Worm (Caenorhabditis elegans) whole organism, L1 larva: Measurements from ENCODE around the gene paic-1.

ENCODE experiments used
- C34B4.2 ChIP-seq: sonication (generic microtip); optimal IDR thresholded peaks from 2 replicates; lab custom pipeline; 2017; ENCODE audit warnings: mild to moderate bottlenecking, missing genetic modification characterization, missing compliant biosample characterization
- Y116A8C.19 ChIP-seq: sonication (generic microtip); optimal IDR thresholded peaks from 2 replicates; lab custom pipeline; 2016; ENCODE audit warnings: missing compliant biosample characterization, missing genetic modification characterization, borderline replicate concordance
- alr-1 ChIP-seq: fragments of 200-800 bp; sonication (Bioruptor generic); optimal IDR thresholded peaks from 2 replicates; lab custom pipeline; 2018; ENCODE audit warnings: borderline replicate concordance, mild to moderate bottlenecking, missing genetic modification characterization, missing compliant biosample characterization
- aly-2 ChIP-seq: fragments of 150-350 bp; optimal IDR thresholded peaks from 2 replicates; lab custom pipeline; 2014; ENCODE audit warnings: missing biosample characterization, missing genetic modification characterization
- blmp-1 ChIP-seq: fragments of 150-350 bp; optimal IDR thresholded peaks from 2 replicates; lab custom pipeline; 2014; ENCODE audit warnings: missing biosample characterization, missing genetic modification characterization
- ceh-63 ChIP-seq: fragments of 200-800 bp; sonication (Bioruptor generic); optimal IDR thresholded peaks from 2 replicates; lab custom pipeline; 2018; ENCODE audit warnings: mild to moderate bottlenecking, missing genetic modification characterization, missing compliant biosample characterization
- ceh-82 ChIP-seq, 3 experiments: fragments of 150-350 bp in 1 of 3; sonication (generic microtip) in 2 of 3; optimal IDR thresholded peaks; 2 replicates each; lab custom pipeline; 2014 to 2017; ENCODE audit warnings: missing biosample characterization in 3 of 3, missing genetic modification characterization in 3 of 3
- ceh-88 ChIP-seq: fragments of 200-800 bp; sonication (Bioruptor generic); IDR thresholded peaks from 2 replicates; pipeline ENCODE4 v1.3.6; 2022; ENCODE audit warnings: missing genetic modification characterization, missing compliant biosample characterization
- ceh-90 ChIP-seq: sonication (generic microtip); optimal IDR thresholded peaks from 2 replicates; lab custom pipeline; 2016; ENCODE audit warnings: missing genetic modification characterization, missing compliant biosample characterization
- dpl-1 ChIP-seq, 3 experiments: fragments of 150-350 bp in 2 of 3; sonication (generic microtip) in 1 of 3; optimal IDR thresholded peaks; 2 replicates each; lab custom pipeline; 2014 to 2017; ENCODE audit warnings: missing biosample characterization in 3 of 3, missing genetic modification characterization in 3 of 3, missing genetic modification reagents in 3 of 3
- efl-1 ChIP-seq, 4 experiments: fragments of 150-350 bp; optimal IDR thresholded peaks in 3 of 4; peaks in 1 of 4; 1 replicate in 1 of 4; 2 replicates in 3 of 4; lab custom pipeline; 2014; ENCODE audit warnings: missing biosample characterization in 2 of 4, missing genetic modification characterization in 2 of 4, missing genetic modification reagents in 2 of 4
- elt-3 ChIP-seq, 6 experiments: fragments of 150-350 bp in 1 of 6; sonication (generic microtip); optimal IDR thresholded peaks; 2 replicates each; lab custom pipeline; 2017 to 2018; ENCODE audit warnings: missing biosample characterization in 6 of 6, missing genetic modification characterization in 6 of 6, inconsistent platforms in 1 of 6
- ets-5 ChIP-seq: fragments of 200-800 bp; sonication (Bioruptor generic); IDR thresholded peaks from 2 replicates; pipeline ENCODE4 v1.3.6; 2022; ENCODE audit warnings: missing genetic modification characterization, missing compliant biosample characterization
- fkh-10 ChIP-seq: sonication (generic microtip); optimal IDR thresholded peaks from 2 replicates; lab custom pipeline; 2017; ENCODE audit warnings: missing biosample characterization, missing genetic modification reagents, missing genetic modification characterization
- fkh-8 ChIP-seq: sonication (generic microtip); optimal IDR thresholded peaks from 2 replicates; lab custom pipeline; 2016; ENCODE audit warnings: mild to moderate bottlenecking, missing genetic modification characterization, missing compliant biosample characterization
- grh-1 ChIP-seq: fragments of 200-800 bp; sonication (Bioruptor generic); IDR thresholded peaks from 2 replicates; pipeline ENCODE4 v1.3.6; 2022; ENCODE audit warnings: missing genetic modification reagents, missing genetic modification characterization, missing compliant biosample characterization
- lin-14 ChIP-seq: fragments of 200-800 bp; sonication (Bioruptor generic); optimal IDR thresholded peaks from 2 replicates; lab custom pipeline; 2018; ENCODE audit warnings: mild to moderate bottlenecking, missing genetic modification characterization, moderate library complexity, missing compliant biosample characterization
- lin-35 ChIP-seq, 2 experiments: fragments of 150-350 bp; optimal IDR thresholded peaks; 2 replicates each; lab custom pipeline; 2014; ENCODE audit warnings: missing biosample characterization in 2 of 2, missing genetic modification characterization in 2 of 2, missing genetic modification reagents in 2 of 2
- lsy-2 ChIP-seq, 2 experiments: fragments of 150-350 bp; optimal IDR thresholded peaks; 2 replicates each; lab custom pipeline; 2014; ENCODE audit warnings: missing biosample characterization in 2 of 2, missing genetic modification characterization in 2 of 2
- mdl-1 ChIP-seq, 2 experiments: fragments of 150-350 bp; optimal IDR thresholded peaks; 2 replicates each; lab custom pipeline; 2014 to 2017; ENCODE audit warnings: missing biosample characterization in 2 of 2, missing genetic modification characterization in 2 of 2, inconsistent platforms in 1 of 2
- nhr-12 ChIP-seq: sonication (generic microtip); optimal IDR thresholded peaks from 2 replicates; lab custom pipeline; 2017; ENCODE audit warnings: missing biosample characterization, missing genetic modification characterization
- nhr-20 ChIP-seq: sonication (generic microtip); optimal IDR thresholded peaks from 2 replicates; lab custom pipeline; 2016; ENCODE audit warnings: mild to moderate bottlenecking, missing genetic modification characterization, missing compliant biosample characterization
- nhr-47 ChIP-seq: sonication (generic microtip); optimal IDR thresholded peaks from 2 replicates; lab custom pipeline; 2016; ENCODE audit warnings: mild to moderate bottlenecking, missing genetic modification characterization, moderate library complexity, missing compliant biosample characterization
- nhr-71 ChIP-seq: sonication (generic microtip); optimal IDR thresholded peaks from 2 replicates; lab custom pipeline; 2016; ENCODE audit warnings: mild to moderate bottlenecking, missing genetic modification characterization, moderate library complexity, missing compliant biosample characterization
- nhr-84 ChIP-seq: sonication (generic microtip); optimal IDR thresholded peaks from 2 replicates; lab custom pipeline; 2017; ENCODE audit warnings: missing biosample characterization, missing genetic modification characterization
- nhr-85 ChIP-seq: sonication (generic microtip); peaks from one replicate; lab custom pipeline; 2016; ENCODE audit warnings: missing genetic modification characterization, inconsistent platforms, missing compliant biosample characterization
- pag-3 ChIP-seq: sonication (generic microtip); optimal IDR thresholded peaks from 2 replicates; lab custom pipeline; 2017; ENCODE audit warnings: missing genetic modification characterization, mild to moderate bottlenecking, missing compliant biosample characterization, antibody characterized with exemption, borderline replicate concordance; ENCODE audit not compliant: insufficient read depth
- rnt-1 ChIP-seq: sonication (generic microtip); optimal IDR thresholded peaks from 2 replicates; lab custom pipeline; 2016; ENCODE audit warnings: mild to moderate bottlenecking, missing genetic modification characterization, moderate library complexity, missing compliant biosample characterization
- snpc-4 ChIP-seq: fragments of 150-350 bp; optimal IDR thresholded peaks from 2 replicates; lab custom pipeline; 2014; ENCODE audit warnings: missing biosample characterization, missing genetic modification characterization
- snu-23 ChIP-seq: sonication (generic microtip); optimal IDR thresholded peaks from 2 replicates; lab custom pipeline; 2016; ENCODE audit warnings: missing genetic modification characterization, missing compliant biosample characterization
- unc-130 ChIP-seq: fragments of 150-350 bp; optimal IDR thresholded peaks from 2 replicates; lab custom pipeline; 2017; ENCODE audit warnings: missing biosample characterization, missing genetic modification characterization, inconsistent platforms
- unc-62 ChIP-seq: fragments of 150-350 bp; optimal IDR thresholded peaks from 2 replicates; lab custom pipeline; 2014; ENCODE audit warnings: missing biosample characterization, missing genetic modification reagents, missing genetic modification characterization
- unc-86 ChIP-seq: sonication (generic microtip); optimal IDR thresholded peaks from 2 replicates; lab custom pipeline; 2016; ENCODE audit warnings: missing genetic modification characterization, missing compliant biosample characterization
- vab-15 ChIP-seq: sonication (generic microtip); optimal IDR thresholded peaks from 2 replicates; lab custom pipeline; 2017; ENCODE audit warnings: missing genotype, mild to moderate bottlenecking, missing genetic modification characterization, missing compliant biosample characterization
- xbp-1 ChIP-seq: sonication (generic microtip); optimal IDR thresholded peaks from 2 replicates; lab custom pipeline; 2016; ENCODE audit warnings: missing genetic modification characterization, missing compliant biosample characterization
- ztf-11 ChIP-seq, 2 experiments: sonication (generic microtip); optimal IDR thresholded peaks; 2 replicates each; lab custom pipeline; 2016 to 2017; ENCODE audit warnings: missing genetic modification characterization in 2 of 2, missing biosample characterization in 1 of 2, missing compliant biosample characterization in 1 of 2

paic-1 gene

DNA sequence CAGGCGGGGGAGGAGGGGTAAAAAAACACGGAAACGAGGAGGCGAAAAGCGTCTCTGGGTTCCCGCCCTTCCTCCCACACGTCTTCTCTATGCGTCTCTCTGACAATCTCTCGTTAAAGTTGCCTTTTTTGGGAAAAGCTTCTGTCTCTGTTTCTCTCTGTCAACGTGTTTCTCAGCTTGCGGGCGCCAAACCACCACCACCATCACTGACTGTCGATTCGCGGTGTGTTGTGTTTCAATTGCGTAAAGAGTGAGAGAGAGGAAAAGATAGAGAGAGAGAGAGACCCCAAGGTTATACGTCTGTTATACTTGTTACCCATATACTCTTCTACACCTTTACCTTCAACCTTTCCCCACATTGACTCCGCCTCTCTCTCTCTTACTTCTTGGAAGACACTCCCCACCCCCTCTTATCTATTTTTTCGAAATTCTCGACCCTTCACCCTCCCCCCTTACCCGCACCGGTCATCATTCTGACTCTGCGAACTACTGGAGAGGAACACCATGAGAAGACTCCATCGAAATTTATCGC is 20.3 kb upstream of the paic-1 start, which contains the start of gene mlt-7 (continued):
- no peak for TF ChIP-seq xbp-1 (tag; lab: Kevin White, UChicago)
- no peak for TF ChIP-seq snpc-4 (tag; lab: Kevin White, UChicago)
- no peak for TF ChIP-seq ceh-82 (tag; optimal IDR thresholded peaks at IDR 0.05; lab: Kevin White, UChicago)
- TF ChIP-seq ceh-88 (GFP tag; lab: Robert Waterston, UW): no peak
- TF ChIP-seq ztf-11 (tag; optimal IDR thresholded peaks at IDR 0.05; lab: Kevin White, UChicago): no peak
- no peak for TF ChIP-seq ceh-90 (tag; lab: Kevin White, UChicago)
- no peak for TF ChIP-seq fkh-8 (tag; lab: Kevin White, UChicago)
- no peak for TF ChIP-seq mdl-1 (tag; optimal IDR thresholded peaks at IDR 0.05; lab: Kevin White, UChicago)
- no peak for TF ChIP-seq Y116A8C.19 (tag; lab: Kevin White, UChicago)
- TF ChIP-seq vab-15 (tag; lab: Kevin White, UChicago): no peak
- TF ChIP-seq C34B4.2 (tag; lab: Kevin White, UChicago): no peak
- no peak for TF ChIP-seq nhr-47 (tag; lab: Kevin White, UChicago)
- TF ChIP-seq pag-3 (tag; lab: Kevin White, UChicago): no peak
- TF ChIP-seq blmp-1 (tag; lab: Kevin White, UChicago): peak; percentile 45
- no peak for TF ChIP-seq nhr-12 (tag; lab: Kevin White, UChicago)
- no peak for TF ChIP-seq snu-23 (GFP tag; lab: Kevin White, UChicago)
- peak in 1 of 2 experiments; percentile 25 for TF ChIP-seq lsy-2 (tag; optimal IDR thresholded peaks at IDR 0.05; lab: Kevin White, UChicago)
- no peak for TF ChIP-seq unc-86
- TF ChIP-seq nhr-84 (tag; lab: Kevin White, UChicago): no peak
- TF ChIP-seq dpl-1 (GFP tag; optimal IDR thresholded peaks at IDR 0.05; lab: Kevin White, UChicago): peak in 1 of 3 experiments; percentile 12
- no peak for TF ChIP-seq alr-1 (tag; lab: Kevin White, UChicago)
- no peak for TF ChIP-seq unc-62 (GFP tag; lab: Kevin White, UChicago)

DNA sequence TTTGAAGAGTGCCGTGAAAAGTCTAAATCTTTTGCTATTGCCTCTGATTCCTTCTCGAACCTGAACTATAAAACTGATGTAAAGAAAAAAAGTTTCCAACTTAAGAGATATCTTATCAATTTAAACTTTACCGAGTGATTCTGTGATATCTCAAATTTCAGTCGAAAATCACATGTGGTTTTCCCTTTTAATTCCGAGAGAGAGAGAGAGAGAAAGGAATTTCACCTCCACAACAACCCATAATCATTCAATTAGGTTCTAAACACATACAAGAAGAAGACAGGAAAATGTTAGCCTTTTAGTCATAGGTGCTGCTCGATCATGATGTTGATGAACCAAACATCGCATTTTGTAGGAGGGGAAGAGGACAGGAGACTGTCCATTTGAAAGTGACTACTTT is 18.7 kb upstream of the paic-1 start:
- no peak for TF ChIP-seq aly-2 (tag; lab: Kevin White, UChicago)
- TF ChIP-seq ceh-63 (GFP tag; lab: Kevin White, UChicago): no peak
- peak; percentile 26 for TF ChIP-seq nhr-20 (tag; lab: Kevin White, UChicago)
- TF ChIP-seq elt-3 (tag; optimal IDR thresholded peaks at IDR 0.05; lab: Kevin White, UChicago): peak in 5 of 6 experiments; percentile 5 to 90 (median 76)
- TF ChIP-seq lin-14 (GFP tag; lab: Kevin White, UChicago): peak; percentile 52
- no peak for TF ChIP-seq rnt-1 (tag; lab: Kevin White, UChicago)
- peak in 1 of 2 experiments; percentile 5 for TF ChIP-seq lin-35 (GFP tag; optimal IDR thresholded peaks at IDR 0.05; lab: Kevin White, UChicago)
- peak; percentile 39 for TF ChIP-seq nhr-71
- TF ChIP-seq snu-23 (GFP tag; lab: Kevin White, UChicago): peak; percentile 39
- TF ChIP-seq blmp-1 (tag; lab: Kevin White, UChicago): peak; percentile 74
- peak; percentile 86 for TF ChIP-seq nhr-85
- no peak for TF ChIP-seq lsy-2 (tag; optimal IDR thresholded peaks at IDR 0.05; lab: Kevin White, UChicago)
- TF ChIP-seq, all 84 proteins: peak for 8

DNA sequence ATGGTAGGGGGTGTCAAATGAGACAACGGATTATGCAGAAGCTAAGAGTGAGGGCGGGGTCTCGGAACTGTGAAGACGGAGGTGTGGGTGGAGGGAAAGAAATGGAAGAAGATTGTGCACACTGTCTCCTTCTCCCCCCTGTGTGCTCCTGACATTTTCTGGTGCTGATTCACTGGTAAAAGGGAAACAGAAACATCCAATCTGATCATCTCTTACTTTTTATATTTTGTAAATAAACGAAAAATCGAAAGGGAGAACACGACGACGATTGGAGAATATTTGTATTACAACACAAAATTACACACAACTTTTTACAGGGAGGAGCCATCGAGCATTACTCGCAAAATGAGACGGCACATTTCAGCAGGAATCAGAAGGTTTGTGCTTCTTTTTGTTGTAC is 11.0 kb upstream of the paic-1 start, which contains the start of gene fkh-6:
TSS of gene fkh-6 (minus strand) at position 101 of the 400 bp plus-strand sequence.
- TF ChIP-seq alr-1 (tag; lab: Kevin White, UChicago) (no peak), unc-130 (no peak), ets-5 (GFP tag; lab: Robert Waterston, UW) (no peak), fkh-10 (no peak), grh-1 (GFP tag; lab: Robert Waterston, UW) (no peak), nhr-84 (tag; lab: Kevin White, UChicago) (no peak), pag-3 (tag; lab: Kevin White, UChicago) (no peak), efl-1 (optimal IDR thresholded peaks at IDR 0.05; lab: Kevin White, UChicago) (no peak), efl-1 (GFP tag; optimal IDR thresholded peaks at IDR 0.05 in 1 of 2; lab: Kevin White, UChicago) (no peak), ztf-11 (tag; optimal IDR thresholded peaks at IDR 0.05; lab: Kevin White, UChicago) (no peak), nhr-12 (tag; lab: Kevin White, UChicago) (no peak)
